Worm (Caenorhabditis elegans): ENCODE results near the gene sre-48.

Gene sre-48

DNA sequence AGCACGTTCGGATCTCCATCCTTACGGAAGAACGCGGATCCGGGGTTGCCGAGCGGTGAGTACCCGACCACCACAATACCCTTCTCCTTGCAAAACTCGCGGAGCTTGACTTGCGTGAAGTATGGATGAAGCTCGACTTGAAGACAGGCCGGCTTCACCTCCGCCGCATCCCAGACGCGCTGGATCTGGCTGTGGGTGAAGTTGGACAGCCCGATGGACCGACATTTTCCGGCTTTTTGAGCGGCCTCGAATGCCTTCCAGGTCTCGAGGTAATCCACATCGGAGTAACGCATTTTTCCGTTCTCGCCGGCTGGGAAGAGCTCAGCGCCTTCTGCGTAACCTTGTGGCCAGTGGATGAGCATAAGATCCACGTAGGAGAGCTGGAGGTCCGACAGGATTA, 7.5 kb downstream of the sre-48 start:
- TF ChIP-seq nhr-237 (tag; optimal IDR thresholded peaks at IDR 0.05): no peak
- no peak for TF ChIP-seq tbx-8 (GFP tag; optimal IDR thresholded peaks at IDR 0.05)
- no peak for TF ChIP-seq drap-1 (GFP tag; optimal IDR thresholded peaks at IDR 0.05)

ce11 chrII:13968979-13969378, 10.7 kb downstream of the sre-48 start, which contains the start of gene sre-43:
sre-43 (minus strand) TSS chrII:13969079.
- TF ChIP-seq unc-39 (tag; optimal IDR thresholded peaks at IDR 0.05) (no peak), nhr-12 (tag; optimal IDR thresholded peaks at IDR 0.05) (no peak), tbx-8 (GFP tag; optimal IDR thresholded peaks at IDR 0.05) (no peak), cnd-1 (tag; optimal IDR thresholded peaks at IDR 0.05) (no peak), nhr-28 (tag; optimal IDR thresholded peaks at IDR 0.05) (no peak), unc-120 (tag; optimal IDR thresholded peaks at IDR 0.05; ENCODE audit: poor library complexity, severe bottlenecking) (no peak), ceh-83 (GFP tag; optimal IDR thresholded peaks at IDR 0.05) (no peak), elt-3 (tag; optimal IDR thresholded peaks at IDR 0.05) (no peak), bed-3 (GFP tag; optimal IDR thresholded peaks at IDR 0.05) (no peak), sptf-1 (tag; optimal IDR thresholded peaks at IDR 0.05) (no peak), flh-1 (GFP tag; optimal IDR thresholded peaks at IDR 0.05) (no peak), lin-32 (GFP tag; optimal IDR thresholded peaks at IDR 0.05) (no peak), sem-2 (GFP tag; optimal IDR thresholded peaks at IDR 0.05) (no peak), mab-5 (tag; optimal IDR thresholded peaks at IDR 0.05) (no peak)

DNA sequence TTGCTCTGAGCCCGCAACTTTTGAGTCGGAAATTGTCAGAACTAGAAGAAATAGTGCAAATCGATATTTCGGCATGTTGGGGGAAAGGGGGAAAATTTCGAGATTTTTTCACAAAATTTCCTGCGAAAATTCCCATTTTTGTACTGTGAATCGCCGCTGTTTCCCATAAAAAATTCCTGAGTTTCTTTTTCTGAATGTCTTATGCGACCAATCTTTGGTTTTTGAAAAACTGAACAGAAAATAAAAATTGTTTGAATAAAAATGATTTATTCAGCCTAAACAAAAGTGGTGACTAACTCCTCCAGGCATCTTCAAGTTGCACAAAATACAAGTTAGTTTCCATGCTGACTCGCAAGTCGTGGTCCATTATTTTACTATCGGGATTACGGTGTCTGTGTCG, 13.4 kb downstream of the sre-48 start, which contains the start of gene W07G1.7:
TSS of gene W07G1.7 (minus strand) at position 101 of the 400 bp plus-strand sequence.
- TF ChIP-seq hlh-1 (tag; optimal IDR thresholded peaks at IDR 0.05) (no peak), sem-2 (GFP tag; optimal IDR thresholded peaks at IDR 0.05) (no peak), zip-8 (tag; optimal IDR thresholded peaks at IDR 0.05) (no peak), pha-4 (tag; optimal IDR thresholded peaks at IDR 0.05) (no peak), ceh-43 (GFP tag; optimal IDR thresholded peaks at IDR 0.05) (no peak), ces-1 (GFP tag; optimal IDR thresholded peaks at IDR 0.05) (no peak), nhr-12 (tag; optimal IDR thresholded peaks at IDR 0.05) (no peak)

ce11 chrII:13964325-13964724, 15.4 kb downstream of the sre-48 start:
- TF ChIP-seq pha-4 (tag; optimal IDR thresholded peaks at IDR 0.05): no peak

DNA sequence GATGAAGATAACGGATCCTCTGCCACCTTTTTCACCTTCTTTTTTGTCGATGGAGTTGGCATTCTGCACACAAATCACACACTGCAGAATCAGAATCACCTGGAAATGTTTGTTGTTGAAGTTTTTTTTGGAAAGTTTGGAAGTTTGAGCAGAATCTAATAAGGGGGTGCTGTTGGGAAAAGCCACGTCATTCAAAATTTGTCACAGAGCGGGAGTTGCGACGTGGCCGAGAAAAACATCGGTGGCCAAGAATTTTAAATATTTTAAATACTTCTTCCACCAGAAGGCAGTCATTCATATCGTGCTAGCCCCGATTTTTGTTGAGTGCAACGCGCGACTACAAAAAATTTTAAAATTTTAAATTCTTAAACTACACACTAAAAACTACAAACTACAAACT, 17.4 kb downstream of the sre-48 start, which contains the start of gene rpi-1:
TSS of gene rpi-1 (minus strand) at position 101 of the 400 bp plus-strand sequence.
- TF ChIP-seq sem-2 (GFP tag; optimal IDR thresholded peaks at IDR 0.05) (no peak), cnd-1 (tag; optimal IDR thresholded peaks at IDR 0.05) (no peak), snpc-4 (tag; optimal IDR thresholded peaks at IDR 0.05) (no peak)

- no peak for TF ChIP-seq pha-4 (tag; optimal IDR thresholded peaks at IDR 0.05)
- TF ChIP-seq lin-13 (tag; optimal IDR thresholded peaks at IDR 0.05): no peak
- no peak for TF ChIP-seq nhr-2 (tag; optimal IDR thresholded peaks at IDR 0.05)
- TF ChIP-seq nhr-76 (tag; optimal IDR thresholded peaks at IDR 0.05): no peak
- TF ChIP-seq ham-2 (GFP tag; optimal IDR thresholded peaks at IDR 0.05): no peak
- TF ChIP-seq flh-1 (GFP tag; optimal IDR thresholded peaks at IDR 0.05): no peak
- TF ChIP-seq mls-2 (tag; optimal IDR thresholded peaks at IDR 0.05): no peak
- TF ChIP-seq sem-2 (GFP tag; optimal IDR thresholded peaks at IDR 0.05): no peak
- no peak for TF ChIP-seq blmp-1 (tag; optimal IDR thresholded peaks at IDR 0.05)
- TF ChIP-seq zip-8 (tag; optimal IDR thresholded peaks at IDR 0.05): no peak
- TF ChIP-seq ceh-83 (GFP tag; optimal IDR thresholded peaks at IDR 0.05): no peak
- TF ChIP-seq tbx-8 (GFP tag; optimal IDR thresholded peaks at IDR 0.05): no peak
- no peak for TF ChIP-seq nhr-28 (tag; optimal IDR thresholded peaks at IDR 0.05)
These were observed 18.1 kb downstream of the sre-48 start for ce11 chrII:13961567-13961966.

ce11 chrII:13958359-13958758, 21.3 kb downstream of the sre-48 start:
- TF ChIP-seq ceh-83 (GFP tag; optimal IDR thresholded peaks at IDR 0.05) (no peak), sem-2 (GFP tag; optimal IDR thresholded peaks at IDR 0.05) (no peak), ceh-43 (GFP tag; optimal IDR thresholded peaks at IDR 0.05) (no peak), nhr-12 (tag; optimal IDR thresholded peaks at IDR 0.05) (no peak), tbx-8 (GFP tag; optimal IDR thresholded peaks at IDR 0.05) (no peak), sptf-1 (tag; optimal IDR thresholded peaks at IDR 0.05) (no peak), drap-1 (GFP tag; optimal IDR thresholded peaks at IDR 0.05) (no peak), mep-1 (tag; optimal IDR thresholded peaks at IDR 0.05) (no peak), lin-32 (GFP tag; optimal IDR thresholded peaks at IDR 0.05) (no peak), cnd-1 (tag; optimal IDR thresholded peaks at IDR 0.05) (no peak)

Measured in whole organism, mixed stage, embryonic.